Worm (Caenorhabditis elegans): ENCODE data around the gene fipr-4.

Gene fipr-4

ce11 chrV:10237959-10238444 lies 9.7 kb upstream of the fipr-4 start (continued):
- no peak for TF ChIP-seq egl-18 (GFP tag; IDR thresholded peaks at IDR 0.05)
- TF ChIP-seq attf-5 (GFP tag; optimal IDR thresholded peaks at IDR 0.05): no peak
- no peak for TF ChIP-seq ztf-6 (GFP tag; IDR thresholded peaks at IDR 0.05)
- no peak for TF ChIP-seq tbx-9 (tag; optimal IDR thresholded peaks at IDR 0.05; ENCODE audit: borderline replicate concordance)
- TF ChIP-seq dox-1 (GFP tag; IDR thresholded peaks at IDR 0.05): peak; percentile 30; the same call in 1 of the 2 replicates
- TF ChIP-seq F39B2.1 (GFP tag; IDR thresholded peaks at IDR 0.05): no peak; the same call in 1 of the 2 replicates
- TF ChIP-seq ZK185.1 (tag; optimal IDR thresholded peaks at IDR 0.05; ENCODE audit: poor library complexity, severe bottlenecking): no peak
- TF ChIP-seq lin-35 (GFP tag; optimal IDR thresholded peaks at IDR 0.05): no peak
- no peak for TF ChIP-seq ztf-22 (GFP tag; optimal IDR thresholded peaks at IDR 0.05)
- TF ChIP-seq unc-130 (GFP tag; optimal IDR thresholded peaks at IDR 0.05): no peak
- TF ChIP-seq hrde-1 (tag; optimal IDR thresholded peaks at IDR 0.05; ENCODE audit: borderline replicate concordance): peak; percentile 77
- no peak for TF ChIP-seq rpc-1 (optimal IDR thresholded peaks at IDR 0.05)
- TF ChIP-seq rpc-1 (tag; optimal IDR thresholded peaks at IDR 0.05): no peak
- TF ChIP-seq F22D6.2 (tag; optimal IDR thresholded peaks at IDR 0.05): no peak
- no peak for TF ChIP-seq nhr-120 (GFP tag; IDR thresholded peaks at IDR 0.05)
- no peak for TF ChIP-seq B0019.2 (GFP tag; conservative IDR thresholded peaks at IDR 0.05)
- no peak for TF ChIP-seq efl-1 (GFP tag; optimal IDR thresholded peaks at IDR 0.05)
- no peak for TF ChIP-seq somi-1 (GFP tag; optimal IDR thresholded peaks at IDR 0.05)
- no peak for TF ChIP-seq ceh-100 (GFP tag; IDR thresholded peaks at IDR 0.05)
- peak; percentile 78 for TF ChIP-seq chd-7 (tag; optimal IDR thresholded peaks at IDR 0.05)
- TF ChIP-seq attf-6 (GFP tag; IDR thresholded peaks at IDR 0.05): peak; percentile 73; the same call in 1 of the 2 replicates
- no peak for TF ChIP-seq nhr-80 (tag; optimal IDR thresholded peaks at IDR 0.05)
- no peak for TF ChIP-seq nhr-179 (tag; optimal IDR thresholded peaks at IDR 0.05)
- TF ChIP-seq B0261.1 (tag; optimal IDR thresholded peaks at IDR 0.05): peak; percentile 9
- TF ChIP-seq mxl-1 (tag; optimal IDR thresholded peaks at IDR 0.05): no peak
- no peak for TF ChIP-seq madf-8 (GFP tag; conservative IDR thresholded peaks at IDR 0.05)
- TF ChIP-seq him-1 (tag; optimal IDR thresholded peaks at IDR 0.05): no peak
- TF ChIP-seq unc-62 (GFP tag; optimal IDR thresholded peaks at IDR 0.05): no peak
- peak; percentile 75 for TF ChIP-seq madf-6 (GFP tag; IDR thresholded peaks at IDR 0.05)
- TF ChIP-seq B0035.1 (tag; optimal IDR thresholded peaks at IDR 0.05): peak; percentile 10
- no peak for TF ChIP-seq gei-17 (GFP tag; optimal IDR thresholded peaks at IDR 0.05)
- no peak for TF ChIP-seq egl-44 (GFP tag; IDR thresholded peaks at IDR 0.05)
- no peak for TF ChIP-seq sea-2 (GFP tag; IDR thresholded peaks at IDR 0.05)
- TF ChIP-seq attf-3 (GFP tag; conservative IDR thresholded peaks at IDR 0.05): no peak
- TF ChIP-seq lin-54 (GFP tag; optimal IDR thresholded peaks at IDR 0.05): peak; percentile 33
- no peak for TF ChIP-seq nfya-1 (tag; optimal IDR thresholded peaks at IDR 0.05; ENCODE audit: borderline replicate concordance, insufficient read depth)
- peak; percentile 89 for TF ChIP-seq ekl-4 (GFP tag; IDR thresholded peaks at IDR 0.05)
- TF ChIP-seq snpc-4 (GFP tag; optimal IDR thresholded peaks at IDR 0.05): no peak
- peak in 1 of 4 experiments; percentile 2 for TF ChIP-seq snpc-4 (tag; optimal IDR thresholded peaks at IDR 0.05)
- TF ChIP-seq Y95B8A.8 (GFP tag; IDR thresholded peaks at IDR 0.05): peak; percentile 85; the same call in 1 of the 2 replicates
- peak; percentile 1 for TF ChIP-seq tlf-1 (GFP tag; optimal IDR thresholded peaks at IDR 0.05)
- peak; percentile 93 for TF ChIP-seq F10E7.11 (tag; optimal IDR thresholded peaks at IDR 0.05)
- TF ChIP-seq ztf-18 (tag; optimal IDR thresholded peaks at IDR 0.05): peak; percentile 7
- TF ChIP-seq F57C9.4 (tag; optimal IDR thresholded peaks at IDR 0.05): no peak
- no peak for TF ChIP-seq lin-40 (tag; optimal IDR thresholded peaks at IDR 0.05)
- TF ChIP-seq D2030.7 (GFP tag; IDR thresholded peaks at IDR 0.05): 0 out of 2 replicates have a peak, but pooled peaks have one; percentile 36
- TF ChIP-seq dpff-1 (tag; optimal IDR thresholded peaks at IDR 0.05): peak; percentile 93
- no peak for TF ChIP-seq repo-1 (tag; optimal IDR thresholded peaks at IDR 0.05)
- no peak for TF ChIP-seq let-607 (tag; optimal IDR thresholded peaks at IDR 0.05)

Data from whole organism, young adult.